Worm (Caenorhabditis elegans) whole organism, L4/young adult: ENCODE measurements around the gene K12H6.12.

Source experiments
- W03F9.2 ChIP-seq: fragments of 150-350 bp; optimal IDR thresholded peaks from 2 replicates; lab custom pipeline; 2014; ENCODE audit warnings: missing biosample characterization, missing genetic modification characterization
- dao-5 ChIP-seq: sonication (generic microtip); optimal IDR thresholded peaks from 2 replicates; lab custom pipeline; 2016; ENCODE audit warnings: missing genotype, missing genetic modification characterization, moderate library complexity, missing compliant biosample characterization
- him-1 ChIP-seq: sonication (generic microtip); optimal IDR thresholded peaks from 2 replicates; lab custom pipeline; 2016; ENCODE audit warnings: missing genotype, missing genetic modification reagents, missing genetic modification characterization, missing compliant biosample characterization

DNA sequence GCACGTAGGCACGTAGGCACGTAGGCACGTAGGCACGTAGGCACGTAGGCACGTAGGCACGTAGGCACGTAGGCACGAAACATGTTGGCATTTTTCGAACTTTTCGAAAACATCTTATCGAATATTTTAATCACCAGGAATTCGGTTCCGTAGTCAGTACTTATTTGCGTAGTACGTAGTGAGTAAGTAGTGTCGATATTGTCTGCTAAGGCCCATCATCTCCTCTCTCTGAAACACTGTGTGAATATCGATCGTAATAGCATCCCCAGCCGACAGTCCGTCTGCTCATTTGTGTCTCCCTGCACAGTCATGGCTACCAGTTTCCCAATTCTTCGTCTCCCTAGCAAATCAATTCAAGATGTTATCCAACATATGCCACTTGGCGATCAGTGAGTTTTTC is 45.8 kb upstream of the K12H6.12 start, which contains the start of gene fbxb-106:
- TF ChIP-seq him-1 (tag; lab: Kevin White, UChicago): no peak
- no peak for TF ChIP-seq dao-5 (tag; lab: Kevin White, UChicago)
- TF ChIP-seq W03F9.2 (tag; lab: Kevin White, UChicago): no peak
